Worm (Caenorhabditis elegans): ENCODE data around the gene F09B9.5.

Gene F09B9.5

ce11 chrX:10154317-10154942 is at the start of gene F09B9.5:
TSS of gene F09B9.5 (plus strand) at chrX:10154817.
- no peak for TF ChIP-seq unc-62 (GFP tag; optimal IDR thresholded peaks at IDR 0.05)

ce11 chrX:10113677-10114076 is 40.9 kb upstream of the F09B9.5 start:
- TF ChIP-seq unc-62 (GFP tag; optimal IDR thresholded peaks at IDR 0.05) = no peak

ce11 chrX:10123015-10123414 is 31.6 kb upstream of the F09B9.5 start:
- no peak for TF ChIP-seq unc-62 (GFP tag; optimal IDR thresholded peaks at IDR 0.05)

DNA sequence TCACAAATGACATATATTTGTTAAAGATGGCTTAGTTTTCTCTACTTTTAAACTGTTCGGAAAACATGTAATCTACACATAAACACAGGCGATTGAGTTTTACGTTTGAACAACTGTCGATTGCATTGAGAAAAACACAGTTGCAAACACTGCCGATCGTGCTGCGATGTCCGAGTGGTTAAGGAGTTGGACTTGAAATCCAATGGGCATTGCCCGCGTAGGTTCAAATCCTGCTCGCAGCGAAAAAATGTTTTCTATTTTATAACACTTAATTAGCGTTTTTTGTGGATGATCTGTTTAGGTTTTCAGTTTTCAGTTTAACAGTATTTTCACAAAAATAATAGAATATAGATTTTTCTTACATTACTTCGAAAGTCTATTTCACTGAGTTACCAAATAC is 30.3 kb upstream of the F09B9.5 start:
- no peak for TF ChIP-seq unc-62 (GFP tag; optimal IDR thresholded peaks at IDR 0.05)

- no peak for TF ChIP-seq unc-62 (GFP tag; optimal IDR thresholded peaks at IDR 0.05)
Observed at ce11 chrX:10130159-10130558, 24.5 kb upstream of the F09B9.5 start.

ce11 chrX:10133082-10133481 is 21.5 kb upstream of the F09B9.5 start, which contains the start of gene unc-58:
TSS of gene unc-58 (minus strand) at chrX:10133182.
- TF ChIP-seq unc-62 (GFP tag; optimal IDR thresholded peaks at IDR 0.05) = no peak

DNA sequence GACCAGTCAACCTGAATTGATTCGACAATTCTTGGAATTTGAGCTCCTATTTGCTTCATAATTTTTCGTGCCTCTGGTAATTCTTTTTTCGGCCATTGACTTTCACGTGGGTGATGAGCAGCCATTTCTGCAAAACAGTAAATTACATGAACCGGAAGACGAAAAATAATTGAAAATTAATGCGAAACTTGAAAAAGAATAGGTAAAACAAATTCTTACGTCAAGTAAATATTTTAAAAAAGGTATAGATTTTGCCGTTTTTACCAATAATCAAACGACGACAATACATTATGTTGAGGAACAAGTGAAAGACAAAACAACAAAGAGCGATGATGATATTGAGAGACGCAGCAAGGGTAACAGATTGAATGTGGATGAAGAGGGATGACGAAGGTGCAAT is 16.1 kb upstream of the F09B9.5 start, which contains the start of gene moc-1:
Gene moc-1 (minus strand): TSS at position 127 of the 400 bp plus-strand sequence.
- no peak for TF ChIP-seq unc-62 (GFP tag; optimal IDR thresholded peaks at IDR 0.05)

ce11 chrX:10141264-10141663 is 13.4 kb upstream of the F09B9.5 start:
- TF ChIP-seq unc-62 (GFP tag; optimal IDR thresholded peaks at IDR 0.05) = no peak

DNA sequence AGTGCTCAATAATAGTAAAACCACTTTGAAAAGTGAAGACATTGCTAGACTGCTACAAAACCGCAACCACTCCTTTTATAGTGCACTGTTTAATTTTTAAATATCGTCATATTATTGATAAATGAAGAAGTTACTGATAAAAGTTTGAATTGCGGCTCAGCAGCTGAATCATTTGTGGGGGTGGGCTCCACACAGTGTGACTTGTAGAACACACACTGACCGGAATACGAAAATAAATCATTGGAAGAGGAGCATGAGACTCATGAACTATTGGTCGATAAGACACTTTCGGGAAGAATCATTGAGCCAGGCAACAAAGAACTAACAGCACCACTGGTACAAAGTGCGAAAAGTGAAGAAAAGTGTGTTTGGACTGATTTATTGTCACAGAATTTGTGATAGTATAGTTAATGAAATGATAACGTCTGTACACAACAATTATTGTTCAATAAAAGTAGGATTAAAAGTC is 12.6 kb upstream of the F09B9.5 start, which contains the start of gene oac-14:
Gene oac-14 (minus strand): TSS at position 51 of the 469 bp plus-strand sequence.
- no peak for TF ChIP-seq unc-62 (GFP tag; optimal IDR thresholded peaks at IDR 0.05)

- TF ChIP-seq unc-62 (GFP tag; optimal IDR thresholded peaks at IDR 0.05) = no peak
Observed at ce11 chrX:10145011-10145410, 9.6 kb upstream of the F09B9.5 start.

DNA sequence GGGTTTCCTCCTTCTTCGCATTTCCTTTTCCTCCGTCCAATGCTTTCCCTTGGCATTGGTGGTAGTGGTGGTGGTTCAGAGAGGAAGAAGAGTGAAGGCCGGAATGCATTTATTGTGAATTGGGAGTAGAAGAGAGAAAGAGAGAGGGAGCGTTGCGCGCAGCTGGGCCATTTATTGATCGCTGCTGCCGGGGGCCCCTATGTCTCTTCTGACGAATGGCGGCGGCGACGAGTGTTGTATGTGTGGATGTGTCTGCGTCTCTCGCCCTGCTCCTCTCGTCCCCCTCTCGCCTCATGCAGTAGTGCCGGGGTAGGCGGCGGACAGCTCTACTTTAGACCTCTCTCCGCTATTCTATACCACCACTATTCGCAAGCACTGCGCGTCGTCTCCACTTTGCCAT is 8.0 kb upstream of the F09B9.5 start, which contains the start of gene unc-115:
Gene unc-115 (plus strand): TSS at position 301 of the 400 bp plus-strand sequence.
- TF ChIP-seq unc-62 (GFP tag; optimal IDR thresholded peaks at IDR 0.05) = no peak

DNA sequence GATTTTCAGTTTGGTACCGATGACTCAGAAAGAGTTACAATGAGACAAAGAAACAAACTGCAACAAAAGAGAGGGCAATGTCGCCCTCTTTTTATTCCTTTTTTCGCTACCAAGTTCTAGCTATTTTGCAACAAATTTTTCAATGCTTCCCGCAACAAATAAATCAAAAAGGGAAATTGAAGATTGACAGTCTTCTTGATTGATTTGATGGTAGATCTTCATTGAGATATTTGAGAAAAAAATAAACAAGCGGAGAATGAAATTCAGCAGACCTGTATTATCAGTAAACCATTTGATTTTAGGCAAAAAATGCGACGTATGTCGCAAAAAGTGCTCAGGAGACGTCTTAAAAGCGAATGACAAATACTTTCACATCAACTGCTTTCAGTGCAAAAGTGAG is 7.4 kb upstream of the F09B9.5 start:
- no peak for TF ChIP-seq unc-62 (GFP tag; optimal IDR thresholded peaks at IDR 0.05)

ce11 chrX:10148235-10148872 is 6.3 kb upstream of the F09B9.5 start:
- no peak for TF ChIP-seq unc-62 (GFP tag; optimal IDR thresholded peaks at IDR 0.05)

ce11 chrX:10150918-10151317 is 3.7 kb upstream of the F09B9.5 start:
- TF ChIP-seq unc-62 (GFP tag; optimal IDR thresholded peaks at IDR 0.05) = no peak

- TF ChIP-seq unc-62 (GFP tag; optimal IDR thresholded peaks at IDR 0.05) = no peak
Observed at ce11 chrX:10155127-10155526, 510 bp downstream of the F09B9.5 start.

ce11 chrX:10158716-10159115 is 4.1 kb downstream of the F09B9.5 start, which contains the start of gene erd-2.1:
TSS of gene erd-2.1 (minus strand) at chrX:10158829.
- TF ChIP-seq unc-62 (GFP tag; optimal IDR thresholded peaks at IDR 0.05) = no peak

- no peak for TF ChIP-seq unc-62 (GFP tag; optimal IDR thresholded peaks at IDR 0.05)
Observed at ce11 chrX:10160097-10160677, 5.6 kb downstream of the F09B9.5 start, which contains the start of gene F09B9.4. TSS of gene F09B9.4 (plus strand) at chrX:10160627.

All from whole organism, dauer.